Worm (Caenorhabditis elegans): Measurements from ENCODE around the gene sfa-1.
A peak's percentile ranks its signal among the peaks of the same experiment; 100 is the strongest.

sfa-1 gene

DNA sequence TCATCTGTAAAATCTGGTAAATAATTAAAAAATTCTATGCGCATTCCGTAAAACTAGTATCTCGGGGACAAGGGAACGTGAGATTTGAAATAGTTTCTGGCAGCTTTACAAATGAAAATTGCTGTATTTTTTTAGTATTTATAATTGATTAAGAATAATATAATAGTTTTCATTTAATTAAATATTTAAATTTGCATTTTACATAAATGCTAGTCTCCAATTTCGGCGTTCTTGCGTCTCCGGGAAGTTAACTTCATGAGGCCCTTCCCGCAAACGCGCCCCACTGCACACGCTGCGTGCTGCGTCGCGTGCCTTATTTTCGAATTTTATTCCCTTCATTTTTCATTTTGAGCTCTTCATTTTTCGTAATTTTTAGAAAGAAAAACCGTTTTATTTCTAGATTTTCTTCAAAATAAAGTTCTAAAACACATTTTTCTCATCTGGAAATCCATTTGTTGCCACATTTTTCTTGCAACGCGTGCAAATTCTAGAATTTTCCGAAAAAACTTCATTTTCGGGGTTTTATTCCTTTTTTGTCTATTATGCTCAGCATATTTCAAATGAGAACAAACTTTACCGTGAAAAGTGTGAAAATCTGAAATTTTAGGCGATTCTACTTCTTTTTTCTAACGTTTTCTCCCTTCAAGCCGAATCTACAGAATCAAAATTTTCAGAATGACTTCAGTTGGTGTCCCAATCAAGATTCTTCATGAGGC, 23.2 kb downstream of the sfa-1 start, which contains the start of the genes snx-13 and snr-1 (continued):
- peak in 1 of 6 experiments; percentile 5 for TF ChIP-seq elt-3 (tag; optimal IDR thresholded peaks at IDR 0.05)
- peak; percentile 92 for TF ChIP-seq nhr-85 (tag)
- no peak for TF ChIP-seq unc-30 (tag; optimal IDR thresholded peaks at IDR 0.05)
- peak; percentile 62 for TF ChIP-seq dsc-1 (tag; optimal IDR thresholded peaks at IDR 0.05)
- TF ChIP-seq lin-15B (tag; optimal IDR thresholded peaks at IDR 0.05), result peak; percentile 90
- TF ChIP-seq nhr-11 (tag; optimal IDR thresholded peaks at IDR 0.05), result no peak
- peak; percentile 21 for TF ChIP-seq blmp-1 (tag; optimal IDR thresholded peaks at IDR 0.05)
- no peak for TF ChIP-seq pqm-1 (tag; optimal IDR thresholded peaks at IDR 0.05)
- no peak for TF ChIP-seq aha-1 (tag; optimal IDR thresholded peaks at IDR 0.05)
- TF ChIP-seq xbp-1 (tag; optimal IDR thresholded peaks at IDR 0.05), result peak; percentile 87
- peak; percentile 90 for TF ChIP-seq nhr-90 (tag; optimal IDR thresholded peaks at IDR 0.05; ENCODE audit: poor library complexity)
- TF ChIP-seq ceh-90 (tag; optimal IDR thresholded peaks at IDR 0.05), result peak; percentile 71
- no peak for TF ChIP-seq grh-1 (GFP tag; IDR thresholded peaks at IDR 0.05)
- peak; percentile 90 for TF ChIP-seq nhr-71 (tag; optimal IDR thresholded peaks at IDR 0.05)
- peak; percentile 78 to 80 for TF ChIP-seq lsy-2 (tag; optimal IDR thresholded peaks at IDR 0.05)
- no peak for TF ChIP-seq zag-1 (tag; optimal IDR thresholded peaks at IDR 0.05)
- TF ChIP-seq nhr-76 (tag; optimal IDR thresholded peaks at IDR 0.05), result no peak
- TF ChIP-seq fkh-10 (GFP tag; optimal IDR thresholded peaks at IDR 0.05), result peak; percentile 57
- TF ChIP-seq lir-3 (tag; optimal IDR thresholded peaks at IDR 0.05; ENCODE audit: poor library complexity), result peak; percentile 81
- peak; percentile 68 for TF ChIP-seq fkh-4 (tag; optimal IDR thresholded peaks at IDR 0.05; ENCODE audit: borderline replicate concordance)
- no peak for TF ChIP-seq nhr-84 (tag; optimal IDR thresholded peaks at IDR 0.05)
- peak; percentile 82 for TF ChIP-seq nhr-19 (GFP tag; conservative IDR thresholded peaks at IDR 0.05)
- peak; percentile 55 for TF ChIP-seq lin-13 (GFP tag; optimal IDR thresholded peaks at IDR 0.05)
- no peak for TF ChIP-seq alr-1 (tag; optimal IDR thresholded peaks at IDR 0.05; ENCODE audit: borderline replicate concordance)
- peak; percentile 31 for TF ChIP-seq unc-130 (tag; optimal IDR thresholded peaks at IDR 0.05)
- peak; percentile 78 for TF ChIP-seq swsn-7 (tag; optimal IDR thresholded peaks at IDR 0.05)
- TF ChIP-seq C04F5.9 (tag; optimal IDR thresholded peaks at IDR 0.05), result peak; percentile 51
- no peak for TF ChIP-seq tlp-1 (tag; optimal IDR thresholded peaks at IDR 0.05)
- TF ChIP-seq mdl-1 (tag; optimal IDR thresholded peaks at IDR 0.05), result peak in 1 of 2 experiments; percentile 75
- TF ChIP-seq lin-35 (GFP tag; optimal IDR thresholded peaks at IDR 0.05), result peak; percentile 73 to 85
- peak; percentile 95 for TF ChIP-seq vab-15 (tag; optimal IDR thresholded peaks at IDR 0.05)
- peak; percentile 61 for TF ChIP-seq fos-1 (tag; optimal IDR thresholded peaks at IDR 0.05)
- TF ChIP-seq efl-3 (GFP tag; optimal IDR thresholded peaks at IDR 0.05), result no peak
- TF ChIP-seq nhr-28 (tag; optimal IDR thresholded peaks at IDR 0.05), result no peak

ce11 chrIV:17084839-17085238, 25.9 kb downstream of the sfa-1 start:
- TF ChIP-seq lin-15B (tag; optimal IDR thresholded peaks at IDR 0.05) (no peak), lsy-2 (tag; optimal IDR thresholded peaks at IDR 0.05) (no peak), efl-1 (optimal IDR thresholded peaks at IDR 0.05) (peak in 1 of 2 experiments; percentile 38), efl-1 (GFP tag; optimal IDR thresholded peaks at IDR 0.05 in 1 of 2) (no peak)

DNA sequence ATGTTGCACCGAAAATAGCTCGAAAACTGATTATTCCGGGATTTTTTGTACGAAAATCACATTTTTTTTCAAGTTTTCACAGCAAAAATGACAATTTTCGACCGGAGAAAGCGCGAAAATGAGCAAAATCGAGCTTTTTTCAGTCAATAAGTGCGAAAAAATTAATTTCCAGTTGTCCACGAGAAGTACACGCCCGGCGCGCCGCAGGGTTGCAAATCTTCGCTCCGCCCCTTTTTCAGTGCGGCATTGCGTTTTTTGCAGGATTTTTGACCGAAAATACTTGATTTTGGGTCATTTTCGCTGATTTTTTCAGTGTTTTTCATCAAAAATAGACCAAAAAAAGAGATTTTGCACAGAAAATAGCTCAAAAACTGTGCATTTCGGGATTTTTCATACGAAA, 26.5 kb downstream of the sfa-1 start:
- TF ChIP-seq tlp-1 (tag; optimal IDR thresholded peaks at IDR 0.05) (no peak), zip-4 (GFP tag; optimal IDR thresholded peaks at IDR 0.05) (no peak), pax-3 (tag; optimal IDR thresholded peaks at IDR 0.05) (peak; percentile 7), C16A3.4 (tag; optimal IDR thresholded peaks at IDR 0.05) (no peak), nhr-20 (tag; optimal IDR thresholded peaks at IDR 0.05) (no peak), nhr-71 (tag; optimal IDR thresholded peaks at IDR 0.05) (peak; percentile 35), nhr-76 (tag; optimal IDR thresholded peaks at IDR 0.05) (no peak), lin-14 (GFP tag; optimal IDR thresholded peaks at IDR 0.05) (no peak), F16B12.6 (tag; optimal IDR thresholded peaks at IDR 0.05) (no peak), pag-3 (tag; optimal IDR thresholded peaks at IDR 0.05; ENCODE audit: borderline replicate concordance, insufficient read depth) (no peak), fkh-8 (tag; optimal IDR thresholded peaks at IDR 0.05) (peak; percentile 6), ceh-88 (GFP tag; IDR thresholded peaks at IDR 0.05) (no peak), ces-1 (GFP tag; optimal IDR thresholded peaks at IDR 0.05) (no peak), snpc-4 (tag; optimal IDR thresholded peaks at IDR 0.05) (no peak), fkh-4 (tag; optimal IDR thresholded peaks at IDR 0.05; ENCODE audit: borderline replicate concordance) (no peak), swsn-7 (tag; optimal IDR thresholded peaks at IDR 0.05) (peak; percentile 5), lin-39 (tag; optimal IDR thresholded peaks at IDR 0.05) (no peak), xbp-1 (tag; optimal IDR thresholded peaks at IDR 0.05) (peak; percentile 12), mef-2 (tag; optimal IDR thresholded peaks at IDR 0.05) (no peak), nhr-19 (GFP tag; conservative IDR thresholded peaks at IDR 0.05) (peak; percentile 31), fos-1 (tag; optimal IDR thresholded peaks at IDR 0.05) (no peak), dsc-1 (tag; optimal IDR thresholded peaks at IDR 0.05) (no peak), mdl-1 (tag; optimal IDR thresholded peaks at IDR 0.05) (no peak)
